Fruit fly (Drosophila melanogaster) whole organism, prepupa: ENCODE measurements around the gene CtsF.

Experiments
- CG10631 ChIP-seq: fragments of 200-800 bp; sonication (Bioruptor generic); optimal IDR thresholded peaks from 2 replicates; lab custom pipeline; 2016; ENCODE audit warnings: missing biosample characterization, missing genetic modification characterization
- CG10669 ChIP-seq: fragments of 200-800 bp; sonication (Bioruptor generic); optimal IDR thresholded peaks from 3 replicates; lab custom pipeline; 2018; ENCODE audit warnings: missing biosample characterization, mild to moderate bottlenecking, missing genetic modification characterization, moderate library complexity
- CG11762 ChIP-seq: fragments of 200-800 bp; sonication (Bioruptor generic); optimal IDR thresholded peaks from 3 replicates; lab custom pipeline; 2016; ENCODE audit warnings: missing biosample characterization, missing genetic modification characterization; ENCODE audit not compliant: insufficient read depth
- CG11902 ChIP-seq: fragments of 200-800 bp; sonication (Bioruptor generic); optimal IDR thresholded peaks from 3 replicates; lab custom pipeline; 2016; ENCODE audit warnings: missing biosample characterization, missing genetic modification characterization
- CG1621 ChIP-seq: fragments of 200-800 bp; sonication (Bioruptor generic); optimal IDR thresholded peaks from 3 replicates; lab custom pipeline; 2018; ENCODE audit warnings: missing biosample characterization, mild to moderate bottlenecking, missing genetic modification characterization
- CG16779 ChIP-seq: fragments of 200-800 bp; sonication (Bioruptor generic); optimal IDR thresholded peaks from 3 replicates; lab custom pipeline; 2017; ENCODE audit warnings: missing biosample characterization, mild to moderate bottlenecking, missing genetic modification characterization
- CG3032 ChIP-seq: fragments of 200-800 bp; optimal IDR thresholded peaks from 2 replicates; lab custom pipeline; 2019; ENCODE audit warnings: missing biosample characterization, mild to moderate bottlenecking, missing genetic modification characterization, moderate library complexity
- CG34406 ChIP-seq: fragments of 200-800 bp; sonication (Bioruptor generic); optimal IDR thresholded peaks from 3 replicates; lab custom pipeline; 2016; ENCODE audit warnings: missing biosample characterization, missing genetic modification characterization
- CG3919 ChIP-seq: fragments of 200-800 bp; sonication (Bioruptor generic); optimal IDR thresholded peaks from 3 replicates; lab custom pipeline; 2016; ENCODE audit warnings: missing biosample characterization, missing genetic modification characterization
- CG4318 ChIP-seq: fragments of 200-800 bp; sonication (Bioruptor generic); optimal IDR thresholded peaks from 3 replicates; lab custom pipeline; 2017; ENCODE audit warnings: missing biosample characterization, mild to moderate bottlenecking, missing genetic modification characterization
- CG6276 ChIP-seq: fragments of 200-800 bp; sonication (Bioruptor generic); optimal IDR thresholded peaks from 2 replicates; lab custom pipeline; 2017; ENCODE audit warnings: missing biosample characterization, mild to moderate bottlenecking, missing genetic modification characterization
- CG6792 ChIP-seq: fragments of 200-800 bp; sonication (Bioruptor generic); optimal IDR thresholded peaks from 3 replicates; lab custom pipeline; 2016; ENCODE audit warnings: missing biosample characterization, missing genetic modification characterization
- CG6808 ChIP-seq: fragments of 200-800 bp; sonication (Bioruptor generic); optimal IDR thresholded peaks from 3 replicates; lab custom pipeline; 2017; ENCODE audit warnings: missing biosample characterization, missing genetic modification characterization, mild to moderate bottlenecking, moderate library complexity, missing genetic modification reagents
- CG6854 ChIP-seq: fragments of 200-800 bp; sonication (Bioruptor generic); optimal IDR thresholded peaks from 2 replicates; lab custom pipeline; 2017; ENCODE audit warnings: missing biosample characterization, mild to moderate bottlenecking, missing genetic modification characterization
- CG7368 ChIP-seq: fragments of 200-800 bp; sonication (Bioruptor generic); optimal IDR thresholded peaks from 3 replicates; lab custom pipeline; 2016; ENCODE audit warnings: missing biosample characterization, missing genetic modification characterization
- CG8119 ChIP-seq: fragments of 200-800 bp; sonication (Bioruptor generic); IDR thresholded peaks from 3 replicates; pipeline ENCODE4 v1.3.6; 2022; ENCODE audit warnings: missing biosample characterization, missing genetic modification characterization
- CG8319 ChIP-seq: fragments of 200-800 bp; sonication (Bioruptor generic); optimal IDR thresholded peaks from 3 replicates; lab custom pipeline; 2016; ENCODE audit warnings: missing biosample characterization, missing genetic modification characterization
- CG8632 ChIP-seq: fragments of 200-800 bp; sonication (Bioruptor generic); optimal IDR thresholded peaks from 3 replicates; lab custom pipeline; 2016; ENCODE audit warnings: missing biosample characterization, missing genetic modification characterization
- Eip78C ChIP-seq: fragments of 200-800 bp; sonication (Bioruptor generic); peaks from one replicate; lab custom pipeline; 2016; ENCODE audit warnings: missing biosample characterization, missing genetic modification characterization
- Eip93F ChIP-seq: fragments of 200-800 bp; sonication (Bioruptor generic); optimal IDR thresholded peaks from 2 replicates; lab custom pipeline; 2016; ENCODE audit warnings: missing biosample characterization, mild to moderate bottlenecking, missing genetic modification characterization
- Ets21C ChIP-seq: fragments of 200-800 bp; sonication (Bioruptor generic); optimal IDR thresholded peaks from 3 replicates; lab custom pipeline; 2016; ENCODE audit warnings: missing biosample characterization, missing genetic modification characterization
- Ets96B ChIP-seq: fragments of 200-800 bp; optimal IDR thresholded peaks from 2 replicates; lab custom pipeline; 2019; ENCODE audit warnings: missing biosample characterization, mild to moderate bottlenecking, missing genetic modification characterization, moderate library complexity
- Gug ChIP-seq: fragments of 200-800 bp; sonication (Bioruptor generic); IDR thresholded peaks from 2 replicates; pipeline ENCODE4 v1.3.6; 2022; ENCODE audit warnings: missing biosample characterization, missing genetic modification characterization
- Hr38 ChIP-seq: sonication (Bioruptor generic); optimal IDR thresholded peaks from 2 replicates; lab custom pipeline; 2016; ENCODE audit warnings: missing biosample characterization, missing genetic modification characterization
- Hr39 ChIP-seq: fragments of 200-800 bp; sonication (Bioruptor generic); optimal IDR thresholded peaks from 2 replicates; lab custom pipeline; 2016; ENCODE audit warnings: missing biosample characterization, missing genetic modification characterization
- Lpt ChIP-seq: fragments of 200-800 bp; sonication (Bioruptor generic); optimal IDR thresholded peaks from 3 replicates; lab custom pipeline; 2016; ENCODE audit warnings: missing biosample characterization, missing genetic modification characterization
- Met ChIP-seq: fragments of 200-800 bp; sonication (Bioruptor generic); optimal IDR thresholded peaks from 3 replicates; lab custom pipeline; 2016; ENCODE audit warnings: missing biosample characterization, missing genetic modification characterization
- OdsH ChIP-seq: fragments of 200-800 bp; sonication (Bioruptor generic); optimal IDR thresholded peaks from 3 replicates; lab custom pipeline; 2016; ENCODE audit warnings: missing biosample characterization, missing genetic modification characterization
- Smox ChIP-seq: fragments of 200-800 bp; sonication (Bioruptor generic); optimal IDR thresholded peaks from 3 replicates; lab custom pipeline; 2016; ENCODE audit warnings: missing biosample characterization, missing genetic modification characterization
- Sox102F ChIP-seq: fragments of 200-800 bp; sonication (Bioruptor generic); optimal IDR thresholded peaks from 2 replicates; lab custom pipeline; 2016; ENCODE audit warnings: missing biosample characterization, mild to moderate bottlenecking, missing genetic modification characterization
- Sox14 ChIP-seq: fragments of 200-800 bp; sonication (Bioruptor generic); optimal IDR thresholded peaks from 3 replicates; lab custom pipeline; 2016; ENCODE audit warnings: missing biosample characterization, missing genetic modification characterization
- Sox15 ChIP-seq: fragments of 200-800 bp; sonication (Bioruptor generic); optimal IDR thresholded peaks from 3 replicates; lab custom pipeline; 2016; ENCODE audit warnings: missing biosample characterization, missing genetic modification characterization
- acj6 ChIP-seq: fragments of 200-800 bp; sonication (Bioruptor generic); optimal IDR thresholded peaks from 3 replicates; lab custom pipeline; 2016; ENCODE audit warnings: missing biosample characterization, missing genetic modification characterization
- cyc ChIP-seq: fragments of 200-800 bp; sonication (Bioruptor generic); optimal IDR thresholded peaks from 3 replicates; lab custom pipeline; 2016; ENCODE audit warnings: missing biosample characterization, missing genetic modification characterization
- dsx ChIP-seq: fragments of 200-800 bp; optimal IDR thresholded peaks from 3 replicates; lab custom pipeline; 2019; ENCODE audit warnings: missing biosample characterization, mild to moderate bottlenecking, missing genetic modification characterization, moderate library complexity; ENCODE audit not compliant: poor library complexity, severe bottlenecking
- eg ChIP-seq: fragments of 200-800 bp; sonication (Bioruptor generic); IDR thresholded peaks from 3 replicates; pipeline ENCODE4 v1.3.6; 2022; ENCODE audit warnings: missing biosample characterization, missing genetic modification characterization
- esn ChIP-seq: fragments of 200-800 bp; sonication (Bioruptor generic); optimal IDR thresholded peaks from 2 replicates; lab custom pipeline; 2016; ENCODE audit warnings: missing biosample characterization, mild to moderate bottlenecking, missing genetic modification characterization, moderate library complexity
- fkh ChIP-seq: fragments of 200-800 bp; sonication (Bioruptor generic); optimal IDR thresholded peaks from 3 replicates; lab custom pipeline; 2017; ENCODE audit warnings: missing biosample characterization, mild to moderate bottlenecking, missing genetic modification characterization, moderate library complexity
- lz ChIP-seq: fragments of 200-800 bp; sonication (Bioruptor generic); optimal IDR thresholded peaks from 3 replicates; lab custom pipeline; 2016; ENCODE audit warnings: missing biosample characterization, missing genetic modification characterization
- pdm3 ChIP-seq: fragments of 200-800 bp; sonication (Bioruptor generic); optimal IDR thresholded peaks from 3 replicates; lab custom pipeline; 2016; ENCODE audit warnings: missing biosample characterization, missing genetic modification characterization
- ss ChIP-seq, 2 experiments: fragments of 200-800 bp; sonication (Bioruptor generic); optimal IDR thresholded peaks; 2 replicates in 1 of 2; 3 replicates in 1 of 2; lab custom pipeline; 2017 to 2018; ENCODE audit warnings: mild to moderate bottlenecking in 2 of 2, missing biosample characterization in 2 of 2, missing genetic modification characterization in 2 of 2, moderate library complexity in 1 of 2
- svp ChIP-seq: fragments of 200-800 bp; sonication (Bioruptor generic); peaks from one replicate; lab custom pipeline; 2016; ENCODE audit warnings: missing biosample characterization, missing genetic modification characterization
- topi ChIP-seq: fragments of 200-800 bp; sonication (Bioruptor generic); optimal IDR thresholded peaks from 3 replicates; lab custom pipeline; 2016; ENCODE audit warnings: missing biosample characterization, missing genetic modification characterization
- vri ChIP-seq: fragments of 200-800 bp; sonication (Bioruptor generic); optimal IDR thresholded peaks from 3 replicates; lab custom pipeline; 2016; ENCODE audit warnings: missing biosample characterization, mild to moderate bottlenecking, missing genetic modification characterization

CtsF gene

DNA sequence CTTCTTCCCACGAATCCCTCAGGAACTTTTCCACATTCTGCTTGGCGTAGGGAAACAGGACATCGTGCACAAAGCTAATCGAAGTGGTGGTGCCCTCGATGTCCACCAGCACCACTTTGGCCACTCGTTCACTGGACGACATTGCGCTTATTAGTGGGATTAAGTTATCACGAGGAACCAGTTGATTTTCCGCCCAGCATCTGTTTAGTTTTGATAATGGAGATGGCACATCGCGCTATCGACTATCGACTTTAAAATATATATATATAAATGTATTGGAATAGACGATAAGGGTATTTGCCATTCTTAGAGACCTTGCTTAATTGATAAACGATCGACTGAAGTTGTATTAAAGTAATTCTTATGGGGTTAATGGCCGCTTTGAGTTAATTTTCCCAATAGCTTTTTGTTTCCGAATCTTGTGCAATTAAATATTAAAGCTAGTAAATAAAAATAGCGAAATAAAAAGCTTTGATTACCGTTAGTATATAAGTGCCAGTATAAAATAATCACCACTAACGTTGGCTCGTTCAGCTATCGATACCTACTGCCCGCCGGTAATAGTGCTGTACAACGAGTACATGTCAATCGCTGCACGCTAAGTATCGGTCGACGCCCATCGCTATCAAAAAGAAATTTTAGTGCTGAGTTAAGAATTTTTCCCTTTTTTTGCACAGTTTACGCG lies 5.1 kb upstream of the CtsF start, which contains the start of the genes Enoph and Hph (continued):
- TF ChIP-seq CG6808 (GFP tag; lab: Kevin White, UChicago) (peak; percentile 53), cyc (peak; percentile 66), Met (GFP tag; lab: Kevin White, UChicago) (peak; percentile 68), Gug (GFP tag; lab: Robert Waterston, UW) (peak; percentile 71), Sox102F (peak; percentile 44), CG16779 (no peak), CG11762 (GFP tag; lab: Kevin White, UChicago) (peak; percentile 39), vri (no peak), CG6276 (no peak), CG7368 (GFP tag; lab: Kevin White, UChicago) (no peak), topi (GFP tag; lab: Kevin White, UChicago) (peak; percentile 62), lz (GFP tag; lab: Kevin White, UChicago) (peak; percentile 68), CG4318 (GFP tag; lab: Kevin White, UChicago) (peak; percentile 49), Eip78C (peak; percentile 78), Hr38 (GFP tag; lab: Kevin White, UChicago) (no peak), CG8319 (GFP tag; lab: Kevin White, UChicago) (peak; percentile 43), svp (peak; percentile 80), pdm3 (GFP tag; lab: Kevin White, UChicago) (peak; percentile 64), fkh (GFP tag; lab: Kevin White, UChicago) (peak; percentile 64), ss (GFP tag; optimal IDR thresholded peaks at IDR 0.05; lab: Kevin White, UChicago) (peak in 1 of 2 experiments; percentile 57), CG3032 (tag; lab: Kevin White, UChicago) (peak; percentile 73), OdsH (GFP tag; lab: Kevin White, UChicago) (peak; percentile 77), CG34406 (GFP tag; lab: Kevin White, UChicago) (peak; percentile 50), Lpt (GFP tag; lab: Kevin White, UChicago) (peak; percentile 57)

DNA sequence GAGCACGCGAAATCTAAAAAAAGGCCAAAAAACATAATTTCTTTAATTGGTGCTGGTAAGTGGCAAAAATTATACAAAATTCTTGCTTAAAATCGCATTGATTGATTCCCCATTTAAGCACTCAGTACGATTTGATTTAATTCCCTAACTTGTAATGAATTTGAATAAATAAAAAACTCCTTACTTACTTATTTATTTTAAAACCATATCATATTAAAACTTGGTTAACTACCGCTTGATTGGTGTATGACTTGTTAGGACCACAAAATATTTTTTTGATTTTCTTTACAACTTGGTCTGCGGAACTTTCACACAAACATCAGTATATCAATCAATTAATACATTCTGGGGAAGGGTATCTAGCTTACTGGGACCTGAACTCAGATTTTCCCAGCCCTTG lies 1.3 kb upstream of the CtsF start, which contains the start of gene CG1113:
TSS of gene CG1113 (plus strand) at position 301 of the 400 bp plus-strand sequence.
- peak; percentile 46 for TF ChIP-seq Eip78C
- no peak for TF ChIP-seq CG10631 (GFP tag; lab: Kevin White, UChicago)

DNA sequence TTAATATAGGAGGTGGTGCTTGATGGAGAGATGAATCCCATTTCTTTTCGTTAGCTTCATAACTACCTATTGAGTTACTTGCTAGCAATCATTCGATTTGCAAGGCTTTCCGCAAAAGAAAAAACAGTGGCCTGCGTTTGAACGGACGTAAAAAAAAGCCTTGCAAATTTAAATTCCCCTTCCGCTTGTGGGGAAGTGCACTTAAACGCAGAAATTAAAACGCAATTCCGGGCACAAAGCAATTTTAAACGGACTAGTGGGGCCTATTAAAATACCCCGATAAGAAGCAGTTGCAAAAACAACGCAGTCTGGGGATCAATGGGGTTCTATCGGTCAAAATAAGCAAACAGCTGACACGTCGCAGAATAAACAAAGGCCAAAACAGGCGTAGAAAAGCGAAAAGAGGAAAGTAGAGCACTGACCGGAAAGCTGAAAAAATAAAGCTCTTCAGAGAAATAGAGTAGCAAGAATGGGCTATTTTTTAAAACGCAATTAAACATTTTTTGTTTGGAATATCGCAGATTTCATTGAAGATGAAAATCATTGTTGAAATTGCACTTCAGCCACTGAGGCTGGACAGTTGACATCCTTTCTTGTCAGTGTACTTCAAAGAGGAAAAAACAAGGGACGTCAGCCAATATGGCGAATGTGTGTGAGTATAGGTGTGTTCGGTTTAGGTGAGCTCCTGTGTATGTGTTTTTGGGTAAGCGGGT lies 859 bp downstream of the CtsF start:
- TF ChIP-seq CG1621 (tag; lab: Kevin White, UChicago) (peak; percentile 37), CG11902 (GFP tag; lab: Kevin White, UChicago) (peak; percentile 24), esn (peak; percentile 73), svp (peak; percentile 82), CG8319 (GFP tag; lab: Kevin White, UChicago) (peak; percentile 54), Hr39 (peak; percentile 71), pdm3 (GFP tag; lab: Kevin White, UChicago) (peak; percentile 67), Gug (GFP tag; lab: Robert Waterston, UW) (peak; percentile 52), dsx (GFP tag; lab: Kevin White, UChicago) (peak; percentile 7), Ets21C (GFP tag; lab: Kevin White, UChicago) (peak; percentile 7), CG16779 (peak; percentile 43), CG10669 (GFP tag; lab: Kevin White, UChicago) (peak; percentile 68), eg (GFP tag; lab: Robert Waterston, UW) (peak; percentile 77), CG6792 (peak; percentile 57), Sox15 (GFP tag; lab: Kevin White, UChicago) (peak; percentile 6), CG3919 (GFP tag; lab: Kevin White, UChicago) (peak; percentile 78), Lpt (GFP tag; lab: Kevin White, UChicago) (peak; percentile 55), acj6 (peak; percentile 73), CG6854 (no peak), CG11762 (GFP tag; lab: Kevin White, UChicago) (peak; percentile 35), CG8119 (GFP tag; lab: Robert Waterston, UW) (peak; percentile 73; the same call in 2 of the 3 replicates), Sox102F (peak; percentile 57), CG34406 (GFP tag; lab: Kevin White, UChicago) (peak; percentile 33), CG6808 (GFP tag; lab: Kevin White, UChicago) (peak; percentile 31), Smox (GFP tag; lab: Kevin White, UChicago) (peak; percentile 61), Eip93F (GFP tag; lab: Kevin White, UChicago) (peak; percentile 14), Sox14 (GFP tag; lab: Kevin White, UChicago) (peak; percentile 47), Hr38 (GFP tag; lab: Kevin White, UChicago) (no peak), CG8632 (GFP tag; lab: Kevin White, UChicago) (peak; percentile 27), OdsH (GFP tag; lab: Kevin White, UChicago) (peak; percentile 74), Ets96B (tag; lab: Kevin White, UChicago) (peak; percentile 72)
